Worm (Caenorhabditis elegans) whole organism, L1 larva: ENCODE data around the gene srx-137.

Experiments
- C04F5.9 ChIP-seq: sonication (generic microtip); optimal IDR thresholded peaks from 2 replicates; lab custom pipeline; 2016; ENCODE audit warnings: missing genetic modification characterization, missing compliant biosample characterization
- F16B12.6 ChIP-seq: fragments of 150-350 bp; optimal IDR thresholded peaks from 2 replicates; lab custom pipeline; 2014; ENCODE audit warnings: missing biosample characterization, missing genetic modification characterization
- alr-1 ChIP-seq: fragments of 200-800 bp; sonication (Bioruptor generic); optimal IDR thresholded peaks from 2 replicates; lab custom pipeline; 2018; ENCODE audit warnings: borderline replicate concordance, mild to moderate bottlenecking, missing genetic modification characterization, missing compliant biosample characterization
- aly-2 ChIP-seq: fragments of 150-350 bp; optimal IDR thresholded peaks from 2 replicates; lab custom pipeline; 2014; ENCODE audit warnings: missing biosample characterization, missing genetic modification characterization
- blmp-1 ChIP-seq: fragments of 150-350 bp; optimal IDR thresholded peaks from 2 replicates; lab custom pipeline; 2014; ENCODE audit warnings: missing biosample characterization, missing genetic modification characterization
- ceh-82 ChIP-seq, 3 experiments: fragments of 150-350 bp in 1 of 3; sonication (generic microtip) in 2 of 3; optimal IDR thresholded peaks; 2 replicates each; lab custom pipeline; 2014 to 2017; ENCODE audit warnings: missing biosample characterization in 3 of 3, missing genetic modification characterization in 3 of 3
- ceh-90 ChIP-seq: sonication (generic microtip); optimal IDR thresholded peaks from 2 replicates; lab custom pipeline; 2016; ENCODE audit warnings: missing genetic modification characterization, missing compliant biosample characterization
- ces-1 ChIP-seq: fragments of 150-350 bp; optimal IDR thresholded peaks from 2 replicates; lab custom pipeline; 2014; ENCODE audit warnings: missing biosample characterization, missing genetic modification reagents, missing genetic modification characterization
- dsc-1 ChIP-seq: sonication (generic microtip); optimal IDR thresholded peaks from 2 replicates; lab custom pipeline; 2016; ENCODE audit warnings: mild to moderate bottlenecking, missing genetic modification characterization, missing compliant biosample characterization
- egl-27 ChIP-seq, 2 experiments: fragments of 150-350 bp in 1 of 2; sonication (generic microtip); optimal IDR thresholded peaks; 3 replicates each; lab custom pipeline; 2017 to 2018; ENCODE audit warnings: missing biosample characterization in 2 of 2, missing genetic modification characterization in 2 of 2, missing genetic modification reagents in 2 of 2
- elt-2 ChIP-seq: sonication (generic microtip); optimal IDR thresholded peaks from 2 replicates; lab custom pipeline; 2016; ENCODE audit warnings: missing genetic modification characterization, mild to moderate bottlenecking, inconsistent platforms, missing compliant biosample characterization, missing genetic modification reagents
- elt-3 ChIP-seq, 6 experiments: fragments of 150-350 bp in 1 of 6; sonication (generic microtip); optimal IDR thresholded peaks; 2 replicates each; lab custom pipeline; 2017 to 2018; ENCODE audit warnings: missing biosample characterization in 6 of 6, missing genetic modification characterization in 6 of 6, inconsistent platforms in 1 of 6
- ets-5 ChIP-seq: fragments of 200-800 bp; sonication (Bioruptor generic); IDR thresholded peaks from 2 replicates; pipeline ENCODE4 v1.3.6; 2022; ENCODE audit warnings: missing genetic modification characterization, missing compliant biosample characterization
- fkh-10 ChIP-seq: sonication (generic microtip); optimal IDR thresholded peaks from 2 replicates; lab custom pipeline; 2017; ENCODE audit warnings: missing biosample characterization, missing genetic modification reagents, missing genetic modification characterization
- fkh-4 ChIP-seq: sonication (generic microtip); optimal IDR thresholded peaks from 2 replicates; lab custom pipeline; 2016; ENCODE audit warnings: missing compliant biosample characterization, missing genetic modification characterization, borderline replicate concordance
- grh-1 ChIP-seq: fragments of 200-800 bp; sonication (Bioruptor generic); IDR thresholded peaks from 2 replicates; pipeline ENCODE4 v1.3.6; 2022; ENCODE audit warnings: missing genetic modification reagents, missing genetic modification characterization, missing compliant biosample characterization
- hpl-2 ChIP-seq: fragments of 150-350 bp; optimal IDR thresholded peaks from 2 replicates; lab custom pipeline; 2014; ENCODE audit warnings: missing biosample characterization, missing genetic modification reagents, missing genetic modification characterization
- lin-15B ChIP-seq: fragments of 150-350 bp; sonication (generic microtip); optimal IDR thresholded peaks from 3 replicates; lab custom pipeline; 2014; ENCODE audit warnings: missing biosample characterization, missing genetic modification characterization
- lir-3 ChIP-seq: sonication (generic microtip); optimal IDR thresholded peaks from 2 replicates; lab custom pipeline; 2016; ENCODE audit warnings: mild to moderate bottlenecking, missing genetic modification characterization, moderate library complexity, missing compliant biosample characterization; ENCODE audit not compliant: poor library complexity
- lsy-2 ChIP-seq, 2 experiments: fragments of 150-350 bp; optimal IDR thresholded peaks; 2 replicates each; lab custom pipeline; 2014; ENCODE audit warnings: missing biosample characterization in 2 of 2, missing genetic modification characterization in 2 of 2
- mab-9 ChIP-seq: fragments of 200-800 bp; sonication (Bioruptor generic); IDR thresholded peaks from 2 replicates; pipeline ENCODE4 v1.3.6; 2022; ENCODE audit warnings: missing genetic modification reagents, missing genetic modification characterization, missing compliant biosample characterization
- nhr-19 ChIP-seq: fragments of 200-800 bp; sonication (Bioruptor generic); conservative IDR thresholded peaks from 2 replicates; pipeline ENCODE4 v1.3.6; 2022; ENCODE audit warnings: missing genetic modification characterization, missing compliant biosample characterization
- nhr-20 ChIP-seq: sonication (generic microtip); optimal IDR thresholded peaks from 2 replicates; lab custom pipeline; 2016; ENCODE audit warnings: mild to moderate bottlenecking, missing genetic modification characterization, missing compliant biosample characterization
- nhr-71 ChIP-seq: sonication (generic microtip); optimal IDR thresholded peaks from 2 replicates; lab custom pipeline; 2016; ENCODE audit warnings: mild to moderate bottlenecking, missing genetic modification characterization, moderate library complexity, missing compliant biosample characterization
- nhr-76 ChIP-seq: sonication (generic microtip); optimal IDR thresholded peaks from 2 replicates; lab custom pipeline; 2017; ENCODE audit warnings: missing biosample characterization, missing genetic modification characterization
- nhr-77 ChIP-seq: fragments of 150-350 bp; optimal IDR thresholded peaks from 2 replicates; lab custom pipeline; 2014; ENCODE audit warnings: missing biosample characterization, missing genetic modification characterization
- nhr-85 ChIP-seq: sonication (generic microtip); peaks from one replicate; lab custom pipeline; 2016; ENCODE audit warnings: missing genetic modification characterization, inconsistent platforms, missing compliant biosample characterization
- pag-3 ChIP-seq: sonication (generic microtip); optimal IDR thresholded peaks from 2 replicates; lab custom pipeline; 2017; ENCODE audit warnings: missing genetic modification characterization, mild to moderate bottlenecking, missing compliant biosample characterization, antibody characterized with exemption, borderline replicate concordance; ENCODE audit not compliant: insufficient read depth
- pax-3 ChIP-seq: fragments of 200-800 bp; sonication (Bioruptor generic); optimal IDR thresholded peaks from 2 replicates; lab custom pipeline; 2018; ENCODE audit warnings: mild to moderate bottlenecking, missing genetic modification characterization, moderate library complexity, missing compliant biosample characterization
- pqm-1 ChIP-seq: sonication (generic microtip); optimal IDR thresholded peaks from 3 replicates; lab custom pipeline; 2017; ENCODE audit warnings: missing biosample characterization, missing genetic modification characterization
- rnt-1 ChIP-seq: sonication (generic microtip); optimal IDR thresholded peaks from 2 replicates; lab custom pipeline; 2016; ENCODE audit warnings: mild to moderate bottlenecking, missing genetic modification characterization, moderate library complexity, missing compliant biosample characterization
- skn-1 ChIP-seq: fragments of 150-350 bp; optimal IDR thresholded peaks from 2 replicates; lab custom pipeline; 2014; ENCODE audit warnings: missing biosample characterization, missing genetic modification characterization
- snu-23 ChIP-seq: sonication (generic microtip); optimal IDR thresholded peaks from 2 replicates; lab custom pipeline; 2016; ENCODE audit warnings: missing genetic modification characterization, missing compliant biosample characterization
- sup-37 ChIP-seq: fragments of 200-800 bp; sonication (Bioruptor generic); optimal IDR thresholded peaks from 2 replicates; lab custom pipeline; 2018; ENCODE audit warnings: mild to moderate bottlenecking, missing genetic modification characterization, missing compliant biosample characterization
- unc-130 ChIP-seq: fragments of 150-350 bp; optimal IDR thresholded peaks from 2 replicates; lab custom pipeline; 2017; ENCODE audit warnings: missing biosample characterization, missing genetic modification characterization, inconsistent platforms
- unc-62 ChIP-seq: fragments of 150-350 bp; optimal IDR thresholded peaks from 2 replicates; lab custom pipeline; 2014; ENCODE audit warnings: missing biosample characterization, missing genetic modification reagents, missing genetic modification characterization
- zip-4 ChIP-seq: fragments of 200-800 bp; sonication (Bioruptor generic); optimal IDR thresholded peaks from 2 replicates; lab custom pipeline; 2018; ENCODE audit warnings: mild to moderate bottlenecking, missing genetic modification characterization, moderate library complexity, missing compliant biosample characterization

Gene srx-137

ce11 chrV:13845136-13845535, 17.5 kb upstream of the srx-137 start, which contains the start of gene srx-131:
srx-131 (plus strand) TSS chrV:13845436.
- TF ChIP-seq C04F5.9 (tag; lab: Kevin White, UChicago) (no peak), nhr-85 (tag; lab: Kevin White, UChicago) (no peak), blmp-1 (tag; lab: Kevin White, UChicago) (no peak), ceh-90 (tag; lab: Kevin White, UChicago) (no peak), hpl-2 (GFP tag; lab: Kevin White, UChicago) (no peak), ets-5 (GFP tag; lab: Robert Waterston, UW) (no peak), aly-2 (tag; lab: Kevin White, UChicago) (no peak), grh-1 (GFP tag; lab: Robert Waterston, UW) (no peak), unc-130 (tag; lab: Kevin White, UChicago) (no peak), lsy-2 (tag; optimal IDR thresholded peaks at IDR 0.05; lab: Kevin White, UChicago) (no peak), alr-1 (tag; lab: Kevin White, UChicago) (no peak), pax-3 (tag; lab: Kevin White, UChicago) (no peak), nhr-71 (no peak), nhr-19 (GFP tag; lab: Robert Waterston, UW) (no peak), sup-37 (GFP tag; lab: Kevin White, UChicago) (no peak), zip-4 (GFP tag; lab: Kevin White, UChicago) (no peak)

DNA sequence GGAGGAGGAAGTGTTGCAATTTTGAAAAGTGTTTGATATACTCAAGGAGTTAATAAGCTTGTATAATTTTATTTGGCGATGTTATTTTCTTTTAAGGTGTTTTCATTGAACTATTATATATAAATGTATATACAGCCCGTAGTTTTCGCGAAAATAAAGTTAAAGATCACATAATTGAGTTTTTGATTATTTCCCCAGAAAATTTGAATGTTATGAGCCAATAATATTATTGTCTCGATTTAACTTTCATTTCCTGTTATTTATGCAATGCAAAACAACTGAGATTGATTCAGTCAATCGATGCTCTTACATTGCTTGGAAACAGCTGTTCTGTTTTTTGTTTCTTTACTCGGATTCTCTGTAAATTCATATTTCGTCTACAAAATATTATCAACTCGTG, 14.2 kb upstream of the srx-137 start, which contains the start of gene srx-133:
Gene srx-133 (plus strand): TSS at position 301 of the 400 bp plus-strand sequence.
- TF ChIP-seq lin-15B (tag; lab: Kevin White, UChicago) (no peak), nhr-76 (no peak)
- TF ChIP-seq, all 84 proteins: peak for 0

DNA sequence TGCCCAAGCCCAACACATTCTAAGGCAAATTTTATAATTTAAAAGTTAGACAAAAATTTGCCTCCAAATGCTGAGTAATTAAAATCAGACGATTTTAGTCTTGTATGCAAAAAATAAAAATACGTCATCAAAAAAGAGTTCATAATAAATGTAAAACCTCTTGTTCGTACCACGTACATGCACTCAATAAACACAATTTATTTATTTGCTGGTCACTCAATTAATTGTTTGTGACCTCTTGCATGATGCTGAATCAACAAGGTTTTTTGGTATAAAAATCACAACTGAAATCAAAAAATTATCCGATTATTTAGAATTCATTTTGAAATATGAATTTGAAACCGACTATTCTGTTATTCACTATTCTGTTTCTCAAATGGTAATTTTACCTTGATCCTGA, 12.4 kb upstream of the srx-137 start, which contains the start of gene hpx-2:
Gene hpx-2 (plus strand): TSS at position 301 of the 400 bp plus-strand sequence.
- TF ChIP-seq snu-23 (no peak), rnt-1 (no peak), nhr-20 (tag; lab: Kevin White, UChicago) (no peak), F16B12.6 (no peak), mab-9 (GFP tag; lab: Robert Waterston, UW) (no peak), elt-2 (tag; lab: Kevin White, UChicago) (no peak), pag-3 (tag; lab: Kevin White, UChicago) (no peak), skn-1 (tag; lab: Kevin White, UChicago) (no peak), ces-1 (GFP tag; lab: Kevin White, UChicago) (no peak), dsc-1 (no peak), ceh-82 (tag; optimal IDR thresholded peaks at IDR 0.05; lab: Kevin White, UChicago) (no peak), nhr-77 (tag; lab: Kevin White, UChicago) (no peak), nhr-71 (no peak), egl-27 (tag; optimal IDR thresholded peaks at IDR 0.05; lab: Kevin White, UChicago) (no peak), lir-3 (tag; lab: Kevin White, UChicago) (no peak), pqm-1 (tag; lab: Kevin White, UChicago) (no peak), unc-62 (GFP tag; lab: Kevin White, UChicago) (no peak)

DNA sequence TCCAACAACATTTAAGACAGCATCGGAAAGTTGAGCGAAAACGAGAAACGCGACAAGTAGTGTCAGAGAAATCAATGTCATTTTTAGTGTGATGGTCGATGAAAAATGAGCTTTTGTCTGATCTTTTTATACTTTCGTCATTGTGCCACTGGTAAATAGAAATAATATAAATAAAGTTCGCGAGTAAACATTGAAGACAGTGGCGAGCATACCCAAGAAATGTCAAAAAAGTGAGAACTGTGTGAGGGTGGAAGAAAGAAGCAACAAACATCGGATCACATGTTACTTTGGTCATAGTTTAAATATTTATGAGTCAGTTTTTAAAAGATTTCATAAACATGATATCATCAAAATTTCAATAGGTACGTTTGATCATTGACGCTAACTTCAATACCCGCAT, 8.3 kb upstream of the srx-137 start, which contains the start of gene ttr-21:
Gene ttr-21 (minus strand): TSS at position 100 of the 400 bp plus-strand sequence.
- TF ChIP-seq skn-1 (tag; lab: Kevin White, UChicago) (no peak), nhr-20 (tag; lab: Kevin White, UChicago) (peak; percentile 9), fkh-4 (no peak), snu-23 (no peak), elt-3 (tag; optimal IDR thresholded peaks at IDR 0.05; lab: Kevin White, UChicago) (no peak), fkh-10 (no peak), unc-62 (GFP tag; lab: Kevin White, UChicago) (no peak)
- TF ChIP-seq, all 84 proteins: peak for 1
